Fruit fly (Drosophila melanogaster): ENCODE data around the gene Osi3.

Osi3 gene

dm6 chr3R:6215053-6215882, at the start of gene Osi3:
Gene Osi3 (plus strand): TSS chr3R:6215832.
- TF ChIP-seq Ets98B (GFP tag; IDR thresholded peaks at IDR 0.05) (no peak), D1 (tag; optimal IDR thresholded peaks at IDR 0.05) (no peak), fd96Ca (GFP tag; IDR thresholded peaks at IDR 0.05) (no peak), CG9948 (tag; optimal IDR thresholded peaks at IDR 0.05) (no peak), Snoo (tag; optimal IDR thresholded peaks at IDR 0.05) (no peak), CG4496 (GFP tag; IDR thresholded peaks at IDR 0.05) (0 out of 3 replicates have a peak, but pooled peaks have one; percentile 26), Pif1A (GFP tag; optimal IDR thresholded peaks at IDR 0.05) (peak; percentile 40), CG14655 (GFP tag; optimal IDR thresholded peaks at IDR 0.05) (peak; percentile 46), rn (GFP tag; IDR thresholded peaks at IDR 0.05) (no peak), CG17806 (tag; optimal IDR thresholded peaks at IDR 0.05) (no peak), EcR (GFP tag; optimal IDR thresholded peaks at IDR 0.05) (peak; percentile 31), CG8301 (tag; optimal IDR thresholded peaks at IDR 0.05) (peak; percentile 43), CG34367 (tag; optimal IDR thresholded peaks at IDR 0.05) (no peak), CG10348 (GFP tag; IDR thresholded peaks at IDR 0.05) (no peak), CG15710 (tag; optimal IDR thresholded peaks at IDR 0.05) (no peak), gl (tag; optimal IDR thresholded peaks at IDR 0.05) (no peak), CG13204 (GFP tag; optimal IDR thresholded peaks at IDR 0.05) (no peak), CG8159 (tag; optimal IDR thresholded peaks at IDR 0.05) (no peak), Pif1B (GFP tag; optimal IDR thresholded peaks at IDR 0.05) (peak; percentile 6), CG32121 (GFP tag; IDR thresholded peaks at IDR 0.05) (no peak), CG12605 (GFP tag; IDR thresholded peaks at IDR 0.05) (no peak)

dm6 chr3R:6167183-6167582, 48.4 kb upstream of the Osi3 start, which contains the start of gene CG1077:
Gene CG1077 (plus strand): TSS chr3R:6167483.
- TF ChIP-seq EcR (GFP tag; optimal IDR thresholded peaks at IDR 0.05) (no peak), CG10348 (GFP tag; IDR thresholded peaks at IDR 0.05) (no peak)

DNA sequence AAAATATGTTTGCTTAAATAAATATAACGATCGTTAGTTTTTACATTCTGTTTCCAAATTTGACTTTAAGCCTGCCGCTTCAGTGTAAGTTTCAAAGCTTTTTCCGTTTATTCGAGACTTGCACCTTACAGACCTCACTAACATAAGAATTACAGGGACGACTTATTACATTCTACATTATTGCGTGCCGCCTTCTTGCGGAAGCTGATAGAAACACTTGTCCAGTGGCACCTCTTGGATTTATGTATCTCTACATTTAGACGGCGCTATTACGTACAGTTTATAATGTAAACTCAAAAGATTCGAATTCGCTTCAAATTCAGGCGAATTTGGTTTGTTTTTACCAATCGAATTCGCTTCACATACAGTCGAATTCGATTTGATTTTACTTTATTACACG, 44.9 kb upstream of the Osi3 start:
- TF ChIP-seq CG8159 (tag; optimal IDR thresholded peaks at IDR 0.05), result no peak
- TF ChIP-seq Snoo (tag; optimal IDR thresholded peaks at IDR 0.05), result no peak
- TF ChIP-seq CG9948 (tag; optimal IDR thresholded peaks at IDR 0.05), result no peak
- TF ChIP-seq CG8301 (tag; optimal IDR thresholded peaks at IDR 0.05), result no peak
- TF ChIP-seq CG12605 (GFP tag; IDR thresholded peaks at IDR 0.05), result no peak
- no peak for TF ChIP-seq EcR (GFP tag; optimal IDR thresholded peaks at IDR 0.05)
- no peak for TF ChIP-seq CG4496 (GFP tag; IDR thresholded peaks at IDR 0.05)
- TF ChIP-seq CG10348 (GFP tag; IDR thresholded peaks at IDR 0.05), result no peak
- no peak for TF ChIP-seq CG14655 (GFP tag; optimal IDR thresholded peaks at IDR 0.05)
- no peak for TF ChIP-seq Ets98B (GFP tag; IDR thresholded peaks at IDR 0.05)
- TF ChIP-seq CG34367 (tag; optimal IDR thresholded peaks at IDR 0.05), result no peak
- TF ChIP-seq Pif1A (GFP tag; optimal IDR thresholded peaks at IDR 0.05), result no peak
- TF ChIP-seq CG15710 (tag; optimal IDR thresholded peaks at IDR 0.05), result no peak
- no peak for TF ChIP-seq CG32121 (GFP tag; IDR thresholded peaks at IDR 0.05)
- TF ChIP-seq CG17806 (tag; optimal IDR thresholded peaks at IDR 0.05), result no peak
- TF ChIP-seq gl (tag; optimal IDR thresholded peaks at IDR 0.05), result no peak
- TF ChIP-seq D1 (tag; optimal IDR thresholded peaks at IDR 0.05), result no peak
- TF ChIP-seq CG13204 (GFP tag; optimal IDR thresholded peaks at IDR 0.05), result no peak
- TF ChIP-seq rn (GFP tag; IDR thresholded peaks at IDR 0.05), result no peak
- TF ChIP-seq fd96Ca (GFP tag; IDR thresholded peaks at IDR 0.05), result no peak

DNA sequence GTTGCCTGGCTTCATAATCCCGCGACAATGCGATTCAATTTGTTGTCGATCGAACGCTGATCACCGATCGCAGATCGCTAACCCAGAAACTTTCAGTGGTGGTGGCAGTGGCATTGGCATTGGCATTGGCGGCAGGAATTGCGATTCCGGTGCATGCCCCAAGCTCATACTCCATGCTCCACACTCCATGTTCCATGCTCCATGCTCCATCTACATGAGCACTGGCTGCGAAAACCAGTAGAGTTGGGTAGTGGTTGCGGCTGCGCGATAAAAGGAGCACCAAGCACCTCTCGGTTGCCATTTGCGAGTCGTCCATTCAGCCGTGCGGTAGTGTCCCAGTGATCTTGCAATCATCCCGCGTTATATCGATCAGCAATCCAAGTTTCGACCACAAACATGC, 42.4 kb upstream of the Osi3 start, which contains the start of gene Osi1:
Gene Osi1 (plus strand): TSS at position 301 of the 400 bp plus-strand sequence.
- TF ChIP-seq CG15710 (tag; optimal IDR thresholded peaks at IDR 0.05), result no peak
- TF ChIP-seq CG14655 (GFP tag; optimal IDR thresholded peaks at IDR 0.05), result no peak
- no peak for TF ChIP-seq EcR (GFP tag; optimal IDR thresholded peaks at IDR 0.05)
- TF ChIP-seq CG10348 (GFP tag; IDR thresholded peaks at IDR 0.05), result no peak
- no peak for TF ChIP-seq rn (GFP tag; IDR thresholded peaks at IDR 0.05)
- TF ChIP-seq CG17806 (tag; optimal IDR thresholded peaks at IDR 0.05), result no peak
- TF ChIP-seq CG4496 (GFP tag; IDR thresholded peaks at IDR 0.05), result no peak
- TF ChIP-seq Ets98B (GFP tag; IDR thresholded peaks at IDR 0.05), result no peak
- no peak for TF ChIP-seq CG34367 (tag; optimal IDR thresholded peaks at IDR 0.05)
- no peak for TF ChIP-seq CG12605 (GFP tag; IDR thresholded peaks at IDR 0.05)
- no peak for TF ChIP-seq Pif1B (GFP tag; optimal IDR thresholded peaks at IDR 0.05)
- no peak for TF ChIP-seq CG8301 (tag; optimal IDR thresholded peaks at IDR 0.05)
- TF ChIP-seq gl (tag; optimal IDR thresholded peaks at IDR 0.05), result no peak
- no peak for TF ChIP-seq CG9948 (tag; optimal IDR thresholded peaks at IDR 0.05)
- TF ChIP-seq CG13204 (GFP tag; optimal IDR thresholded peaks at IDR 0.05), result no peak
- TF ChIP-seq CG32121 (GFP tag; IDR thresholded peaks at IDR 0.05), result no peak
- no peak for TF ChIP-seq Snoo (tag; optimal IDR thresholded peaks at IDR 0.05)
- no peak for TF ChIP-seq CG8159 (tag; optimal IDR thresholded peaks at IDR 0.05)
- no peak for TF ChIP-seq fd96Ca (GFP tag; IDR thresholded peaks at IDR 0.05)

DNA sequence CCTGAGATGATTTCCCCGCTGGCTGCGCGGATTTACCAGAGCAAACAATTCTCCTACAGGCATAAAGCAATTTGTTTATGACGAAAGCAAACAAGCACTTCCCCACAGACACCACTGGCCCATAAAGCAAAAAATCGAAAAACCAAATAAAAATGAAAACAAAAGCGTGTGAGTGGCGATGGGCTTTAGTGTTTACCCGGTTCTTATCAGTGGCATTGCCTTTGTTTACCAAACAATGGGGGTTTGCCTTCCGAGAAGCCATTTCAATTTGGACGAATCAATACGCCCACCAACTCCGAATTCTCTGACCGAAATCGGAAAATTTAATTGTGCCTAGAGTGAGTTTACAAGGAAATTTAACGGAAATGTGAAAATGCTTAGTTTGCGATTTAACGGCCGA, 33.1 kb upstream of the Osi3 start:
- TF ChIP-seq Pif1A (GFP tag; optimal IDR thresholded peaks at IDR 0.05) (peak; percentile 12), CG4496 (GFP tag; IDR thresholded peaks at IDR 0.05) (no peak)

- TF ChIP-seq CG13204 (GFP tag; optimal IDR thresholded peaks at IDR 0.05) (no peak), CG15710 (tag; optimal IDR thresholded peaks at IDR 0.05) (no peak), fd96Ca (GFP tag; IDR thresholded peaks at IDR 0.05) (no peak), CG34367 (tag; optimal IDR thresholded peaks at IDR 0.05) (no peak), Pif1A (GFP tag; optimal IDR thresholded peaks at IDR 0.05) (no peak), CG8301 (tag; optimal IDR thresholded peaks at IDR 0.05) (no peak), rn (GFP tag; IDR thresholded peaks at IDR 0.05) (no peak), Pif1B (GFP tag; optimal IDR thresholded peaks at IDR 0.05) (no peak), CG32121 (GFP tag; IDR thresholded peaks at IDR 0.05) (no peak), CG9948 (tag; optimal IDR thresholded peaks at IDR 0.05) (no peak)
Observed at dm6 chr3R:6187015-6187414, 28.6 kb upstream of the Osi3 start, which contains the start of gene NPFR. Gene NPFR (plus strand): TSS chr3R:6187315.
